Fruit fly (Drosophila melanogaster) S2 (cell line): Measurements from ENCODE around the gene CG31528.

Experiments
- CG8478 ChIP-seq: fragments of >200 bp; optimal IDR thresholded peaks from 2 replicates; lab custom pipeline; 2018
- CTCF ChIP-seq, 2 experiments: fragments of >200 bp; optimal IDR thresholded peaks; 2 replicates each; lab custom pipeline; 2018

DNA sequence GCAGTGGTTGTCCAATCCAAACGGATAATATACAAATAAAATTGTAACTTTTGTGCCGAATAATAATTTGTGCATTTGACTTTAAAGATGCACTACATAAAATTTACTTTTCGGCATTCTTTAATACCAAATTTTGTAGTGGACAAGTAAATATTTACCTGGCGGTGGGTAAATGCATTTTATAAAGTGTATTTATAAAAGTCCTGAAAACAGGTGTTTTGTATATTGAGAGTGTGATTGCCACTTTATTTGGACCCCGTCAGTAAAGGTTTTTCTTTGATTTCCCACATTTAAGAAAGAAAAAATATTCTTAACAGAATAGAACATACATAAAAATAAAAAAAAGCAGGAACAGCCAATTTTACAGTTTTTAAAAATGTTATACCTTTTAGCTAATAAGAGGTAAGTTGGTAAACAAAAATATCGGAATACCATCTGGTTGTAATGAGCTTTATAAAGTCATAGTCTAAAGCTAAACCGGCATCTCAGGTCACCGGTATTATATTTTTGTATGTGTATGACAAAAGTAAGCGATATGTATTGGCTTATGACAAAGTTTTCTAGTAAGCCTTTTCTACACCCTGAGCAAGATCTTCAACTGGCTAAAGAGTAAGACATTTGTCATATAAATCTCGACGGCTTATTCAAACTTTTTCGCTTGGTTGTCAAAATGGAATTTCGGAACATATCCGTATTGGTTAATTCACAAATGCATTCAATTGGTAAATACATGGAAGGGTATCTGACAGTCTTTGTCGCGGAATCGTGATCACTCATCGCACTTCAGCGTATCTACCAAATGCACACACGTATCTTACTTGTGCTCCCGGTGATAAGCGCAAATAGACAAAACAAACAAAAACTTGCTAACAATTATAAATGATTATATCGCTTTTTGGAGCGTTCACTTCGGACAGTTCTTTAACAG lies 21.3 kb upstream of the CG31528 start:
- no peak for TF ChIP-seq CG8478 (lab: Kevin White, UChicago)
- TF ChIP-seq CTCF (optimal IDR thresholded peaks at IDR 0.05; lab: Kevin White, UChicago): no peak
